Fruit fly (Drosophila melanogaster): Measurements from ENCODE around the gene SC35.

SC35 gene

DNA sequence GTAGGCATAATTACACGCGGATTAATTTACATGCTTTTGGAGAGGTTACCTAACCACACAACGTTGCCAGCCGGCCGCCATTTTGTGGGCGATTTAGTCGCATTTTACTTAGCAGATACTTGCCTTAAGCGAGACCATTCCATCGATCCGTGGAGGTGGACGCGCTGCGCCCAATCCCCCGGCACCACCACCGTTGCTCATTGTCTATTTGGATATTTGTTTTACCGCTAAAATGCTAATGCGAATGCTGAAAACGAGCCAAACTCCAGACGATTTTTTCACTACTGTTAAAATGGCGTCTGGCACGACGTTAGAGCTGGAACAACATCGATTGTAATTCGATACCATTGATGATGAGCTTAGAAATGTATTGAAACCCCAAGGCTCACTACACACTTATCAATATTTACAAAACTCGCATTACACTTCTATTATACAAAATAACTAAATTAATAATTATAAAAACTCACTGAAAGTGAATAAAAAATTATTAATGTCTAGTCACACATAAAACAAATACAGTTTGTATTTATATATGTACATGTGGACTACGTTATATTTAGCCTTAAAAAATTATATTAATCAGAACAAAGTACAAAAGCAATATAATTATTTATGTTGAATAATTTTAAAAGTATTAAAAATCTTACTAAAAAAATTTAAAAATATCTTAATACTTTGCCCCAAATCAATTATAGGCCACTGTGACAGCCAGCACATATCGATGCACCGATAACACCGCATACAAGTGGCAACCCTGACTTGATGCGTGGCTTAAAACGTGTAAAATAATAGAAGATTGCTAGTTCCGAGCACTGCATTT, 542 bp downstream of the SC35 start, which contains the start of gene eRF3:
TSS of gene eRF3 (plus strand) at position 741 of the 823 bp plus-strand sequence.
- TF ChIP-seq CG7045 (GFP tag; optimal IDR thresholded peaks at IDR 0.05) (peak; percentile 75), toe (GFP tag; optimal IDR thresholded peaks at IDR 0.05) (peak; percentile 65), cnc (optimal IDR thresholded peaks at IDR 0.05) (no peak), Crg-1 (GFP tag; optimal IDR thresholded peaks at IDR 0.05) (peak; percentile 5), CG5204 (GFP tag; optimal IDR thresholded peaks at IDR 0.05) (no peak), pad (GFP tag; optimal IDR thresholded peaks at IDR 0.05) (peak; percentile 45), CG7101 (tag; optimal IDR thresholded peaks at IDR 0.05) (peak; percentile 87), Hr96 (GFP tag; optimal IDR thresholded peaks at IDR 0.05) (peak; percentile 56), Mnt (GFP tag; optimal IDR thresholded peaks at IDR 0.05) (peak; percentile 45), CG11617 (GFP tag; optimal IDR thresholded peaks at IDR 0.05) (peak; percentile 83), CG33017 (tag; optimal IDR thresholded peaks at IDR 0.05) (peak; percentile 82), ovo (GFP tag; optimal IDR thresholded peaks at IDR 0.05) (peak; percentile 61), cic (GFP tag; optimal IDR thresholded peaks at IDR 0.05) (no peak), bab1 (GFP tag; optimal IDR thresholded peaks at IDR 0.05) (peak; percentile 82), CG12768 (GFP tag; optimal IDR thresholded peaks at IDR 0.05) (peak; percentile 67), kay (GFP tag; ENCODE audit: borderline replicate concordance) (no peak), CG1620 (GFP tag; optimal IDR thresholded peaks at IDR 0.05) (peak; percentile 27), CG14711 (tag; optimal IDR thresholded peaks at IDR 0.05) (peak; percentile 88), Clk (GFP tag; optimal IDR thresholded peaks at IDR 0.05) (peak; percentile 29), tj (GFP tag; optimal IDR thresholded peaks at IDR 0.05) (peak; percentile 41)

DNA sequence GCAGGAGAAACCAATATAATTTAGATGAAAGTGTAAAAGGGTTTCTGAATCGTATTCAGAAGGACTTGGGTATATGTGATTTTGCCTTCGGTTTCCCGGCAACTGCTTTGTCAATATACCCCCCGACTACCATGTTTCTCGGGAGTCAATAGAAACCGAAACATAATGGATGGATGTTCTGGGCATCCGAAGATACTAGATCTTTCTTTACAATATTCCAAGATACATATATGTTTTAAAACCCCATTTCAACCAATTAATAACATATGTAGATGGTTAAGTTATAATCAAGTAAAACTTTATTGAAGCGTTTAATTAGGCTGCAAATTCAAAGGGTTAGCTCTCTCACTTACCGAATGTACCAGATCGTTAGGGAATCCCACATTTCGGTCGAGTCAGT, 3.7 kb downstream of the SC35 start, which contains the start of gene CG5435:
TSS of gene CG5435 (minus strand) at position 101 of the 400 bp plus-strand sequence.
- TF ChIP-seq CG14711 (tag; optimal IDR thresholded peaks at IDR 0.05) (no peak), kay (GFP tag; ENCODE audit: borderline replicate concordance) (no peak), cic (GFP tag; optimal IDR thresholded peaks at IDR 0.05) (no peak), CG11617 (GFP tag; optimal IDR thresholded peaks at IDR 0.05) (no peak), Hr96 (GFP tag; optimal IDR thresholded peaks at IDR 0.05) (no peak), toe (GFP tag; optimal IDR thresholded peaks at IDR 0.05) (no peak), CG12768 (GFP tag; optimal IDR thresholded peaks at IDR 0.05) (no peak), CG7045 (GFP tag; optimal IDR thresholded peaks at IDR 0.05) (no peak), cnc (optimal IDR thresholded peaks at IDR 0.05) (no peak), Clk (GFP tag; optimal IDR thresholded peaks at IDR 0.05) (no peak), Mnt (GFP tag; optimal IDR thresholded peaks at IDR 0.05) (no peak), CG1620 (GFP tag; optimal IDR thresholded peaks at IDR 0.05) (no peak), bab1 (GFP tag; optimal IDR thresholded peaks at IDR 0.05) (no peak), pad (GFP tag; optimal IDR thresholded peaks at IDR 0.05) (no peak), tj (GFP tag; optimal IDR thresholded peaks at IDR 0.05) (no peak), CG5204 (GFP tag; optimal IDR thresholded peaks at IDR 0.05) (no peak), Crg-1 (GFP tag; optimal IDR thresholded peaks at IDR 0.05) (no peak), CG33017 (tag; optimal IDR thresholded peaks at IDR 0.05) (no peak), CG7101 (tag; optimal IDR thresholded peaks at IDR 0.05) (no peak), ovo (GFP tag; optimal IDR thresholded peaks at IDR 0.05) (no peak)

DNA sequence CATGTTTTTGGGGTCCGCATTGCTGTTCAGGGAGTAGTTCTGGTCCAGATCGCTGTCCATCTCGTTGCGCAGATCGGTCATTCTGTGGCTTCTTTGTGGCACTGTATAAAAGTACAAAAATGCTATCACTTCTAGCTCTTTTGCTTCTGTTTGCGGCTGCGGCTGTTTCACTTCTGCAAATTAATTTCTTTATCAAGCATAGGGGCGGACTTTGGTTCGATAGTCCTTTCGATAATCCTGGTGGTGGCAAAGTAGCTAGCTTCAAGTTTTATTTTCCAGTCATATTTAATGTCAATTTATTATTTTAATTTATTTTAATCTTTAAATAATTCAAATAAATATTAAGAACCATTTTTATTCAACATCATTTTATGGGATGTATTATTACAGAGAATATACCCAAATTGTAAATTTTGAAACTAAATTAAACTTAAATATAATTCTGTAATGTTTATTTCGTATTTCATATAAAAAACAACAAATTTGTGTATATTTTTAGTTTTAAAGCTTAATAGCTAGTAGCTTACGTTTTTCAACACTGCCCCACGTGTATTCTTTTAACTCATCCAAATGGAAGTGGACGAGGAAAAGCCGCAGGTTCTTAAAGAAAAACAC, 6.9 kb downstream of the SC35 start, which contains the start of the genes CG5446 and Trm1:
TSS of gene CG5446 (minus strand) at position 223 of the 615 bp plus-strand sequence.
TSS of gene Trm1 (plus strand) at position 542 of the 615 bp plus-strand sequence.
- no peak for TF ChIP-seq CG5204 (GFP tag; optimal IDR thresholded peaks at IDR 0.05)
- TF ChIP-seq Hr96 (GFP tag; optimal IDR thresholded peaks at IDR 0.05), result no peak
- TF ChIP-seq CG12768 (GFP tag; optimal IDR thresholded peaks at IDR 0.05), result peak; percentile 74
- peak; percentile 70 for TF ChIP-seq CG7045 (GFP tag; optimal IDR thresholded peaks at IDR 0.05)
- TF ChIP-seq CG7101 (tag; optimal IDR thresholded peaks at IDR 0.05), result peak; percentile 89
- TF ChIP-seq pad (GFP tag; optimal IDR thresholded peaks at IDR 0.05), result peak; percentile 52
- TF ChIP-seq CG11617 (GFP tag; optimal IDR thresholded peaks at IDR 0.05), result peak; percentile 89
- TF ChIP-seq cic (GFP tag; optimal IDR thresholded peaks at IDR 0.05), result peak; percentile 46
- TF ChIP-seq CG33017 (tag; optimal IDR thresholded peaks at IDR 0.05), result peak; percentile 88
- TF ChIP-seq Crg-1 (GFP tag; optimal IDR thresholded peaks at IDR 0.05), result peak; percentile 29
- TF ChIP-seq Clk (GFP tag; optimal IDR thresholded peaks at IDR 0.05), result no peak
- no peak for TF ChIP-seq cnc (optimal IDR thresholded peaks at IDR 0.05)
- no peak for TF ChIP-seq CG1620 (GFP tag; optimal IDR thresholded peaks at IDR 0.05)
- TF ChIP-seq bab1 (GFP tag; optimal IDR thresholded peaks at IDR 0.05), result peak; percentile 50
- TF ChIP-seq ovo (GFP tag; optimal IDR thresholded peaks at IDR 0.05), result no peak
- TF ChIP-seq tj (GFP tag; optimal IDR thresholded peaks at IDR 0.05), result peak; percentile 55
- TF ChIP-seq kay (GFP tag; ENCODE audit: borderline replicate concordance), result no peak
- no peak for TF ChIP-seq toe (GFP tag; optimal IDR thresholded peaks at IDR 0.05)
- TF ChIP-seq Mnt (GFP tag; optimal IDR thresholded peaks at IDR 0.05), result peak; percentile 54
- TF ChIP-seq CG14711 (tag; optimal IDR thresholded peaks at IDR 0.05), result peak; percentile 83

DNA sequence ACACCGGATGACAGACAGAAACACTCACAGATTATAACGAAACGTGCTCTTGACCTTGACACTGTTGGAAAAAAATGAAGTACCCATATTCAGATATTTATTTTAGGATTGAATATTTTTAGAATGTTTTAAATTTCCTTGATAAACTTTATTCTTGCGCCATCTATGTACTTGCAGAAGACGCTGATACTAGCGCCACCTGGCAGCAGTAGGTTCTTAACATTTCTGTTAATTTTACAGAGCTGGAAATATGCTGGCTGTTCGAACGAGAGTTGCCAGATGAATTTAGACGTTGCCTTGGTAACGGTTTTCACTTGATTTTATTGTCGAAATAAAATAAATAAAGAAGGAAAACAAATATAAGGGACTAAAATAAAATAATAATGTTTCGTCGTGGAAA, 9.9 kb downstream of the SC35 start, which contains the start of gene Fam92:
TSS of gene Fam92 (plus strand) at position 350 of the 400 bp plus-strand sequence.
- peak; percentile 16 for TF ChIP-seq pad (GFP tag; optimal IDR thresholded peaks at IDR 0.05)
- peak; percentile 37 for TF ChIP-seq cic (GFP tag; optimal IDR thresholded peaks at IDR 0.05)
- peak; percentile 33 for TF ChIP-seq Mnt (GFP tag; optimal IDR thresholded peaks at IDR 0.05)
- TF ChIP-seq kay (GFP tag; ENCODE audit: borderline replicate concordance), result no peak
- TF ChIP-seq bab1 (GFP tag; optimal IDR thresholded peaks at IDR 0.05), result peak; percentile 39
- TF ChIP-seq CG1620 (GFP tag; optimal IDR thresholded peaks at IDR 0.05), result peak; percentile 37
- TF ChIP-seq Crg-1 (GFP tag; optimal IDR thresholded peaks at IDR 0.05), result peak; percentile 30
- TF ChIP-seq CG5204 (GFP tag; optimal IDR thresholded peaks at IDR 0.05), result no peak
- TF ChIP-seq CG7101 (tag; optimal IDR thresholded peaks at IDR 0.05), result peak; percentile 54
